Fruit fly (Drosophila melanogaster): ENCODE data around the gene CG14434.
A peak's percentile ranks its signal among the peaks of the same experiment; 100 is the strongest.

Gene CG14434

dm6 chrX:6862521-6863288, 4.3 kb downstream of the CG14434 start (continued):
- TF ChIP-seq scrt (GFP tag; optimal IDR thresholded peaks at IDR 0.05) (peak; percentile 34), exex (tag; optimal IDR thresholded peaks at IDR 0.05) (peak; percentile 34), Deaf1 (tag; optimal IDR thresholded peaks at IDR 0.05) (peak; percentile 99), CG4617 (GFP tag; optimal IDR thresholded peaks at IDR 0.05; ENCODE audit: borderline replicate concordance) (no peak), CG4424 (GFP tag; optimal IDR thresholded peaks at IDR 0.05) (no peak), cg (GFP tag; optimal IDR thresholded peaks at IDR 0.05) (peak; percentile 91), CG11456 (GFP tag; IDR thresholded peaks at IDR 0.05) (no peak), Hr3 (GFP tag; optimal IDR thresholded peaks at IDR 0.05) (no peak), Neu2 (GFP tag; optimal IDR thresholded peaks at IDR 0.05; ENCODE audit: borderline replicate concordance) (no peak), Jarid2 (GFP tag; optimal IDR thresholded peaks at IDR 0.05) (no peak), BtbVII (GFP tag; optimal IDR thresholded peaks at IDR 0.05) (no peak), Lim3 (GFP tag; IDR thresholded peaks at IDR 0.05) (no peak), CG10543 (GFP tag; optimal IDR thresholded peaks at IDR 0.05) (peak; percentile 72), sqz (GFP tag; optimal IDR thresholded peaks at IDR 0.05) (peak; percentile 98), sc (optimal IDR thresholded peaks at IDR 0.05) (no peak), sc (GFP tag; optimal IDR thresholded peaks at IDR 0.05) (no peak), usp (GFP tag; optimal IDR thresholded peaks at IDR 0.05) (no peak), zen (tag; optimal IDR thresholded peaks at IDR 0.05) (peak; percentile 0), CG17385 (GFP tag; optimal IDR thresholded peaks at IDR 0.05) (peak; percentile 88), CG12155 (GFP tag; optimal IDR thresholded peaks at IDR 0.05) (peak; percentile 86), ewg (GFP tag; optimal IDR thresholded peaks at IDR 0.05) (no peak), C15 (GFP tag; IDR thresholded peaks at IDR 0.05) (no peak), ro (GFP tag; IDR thresholded peaks at IDR 0.05) (no peak), CG5180 (GFP tag; optimal IDR thresholded peaks at IDR 0.05) (peak; percentile 68), CG13123 (GFP tag; optimal IDR thresholded peaks at IDR 0.05) (no peak), CG32767 (GFP tag; IDR thresholded peaks at IDR 0.05) (peak; percentile 37; the same call in 1 of the 2 replicates), eve (GFP tag; optimal IDR thresholded peaks at IDR 0.05) (no peak), CG10321 (GFP tag; IDR thresholded peaks at IDR 0.05) (peak; percentile 49; the same call in 1 of the 2 replicates), aop (GFP tag; IDR thresholded peaks at IDR 0.05) (no peak), CG14860 (GFP tag; IDR thresholded peaks at IDR 0.05; ENCODE audit: partially characterized antibody) (no peak), D19B (GFP tag; optimal IDR thresholded peaks at IDR 0.05) (no peak), tgo (GFP tag; IDR thresholded peaks at IDR 0.05) (no peak), Nf-YB (GFP tag; optimal IDR thresholded peaks at IDR 0.05) (no peak), mirr (GFP tag; optimal IDR thresholded peaks at IDR 0.05) (peak; percentile 49), GATAe (GFP tag; conservative IDR thresholded peaks at IDR 0.05) (0 out of 2 replicates have a peak, but pooled peaks have one; percentile 28), CG18476 (GFP tag; optimal IDR thresholded peaks at IDR 0.05) (no peak), pb (GFP tag; optimal IDR thresholded peaks at IDR 0.05) (no peak), zfh2 (GFP tag; optimal IDR thresholded peaks at IDR 0.05) (peak; percentile 89), prd (optimal IDR thresholded peaks at IDR 0.05) (no peak), prd (GFP tag; IDR thresholded peaks at IDR 0.05) (no peak), pros (GFP tag; optimal IDR thresholded peaks at IDR 0.05) (peak; percentile 89), CG10267 (tag; optimal IDR thresholded peaks at IDR 0.05) (no peak), NC2β (GFP tag; optimal IDR thresholded peaks at IDR 0.05) (no peak), Usf (GFP tag; optimal IDR thresholded peaks at IDR 0.05) (no peak), CG17361 (GFP tag; IDR thresholded peaks at IDR 0.05) (no peak), tll (GFP tag; optimal IDR thresholded peaks at IDR 0.05) (peak in 1 of 2 experiments; percentile 8), gce (GFP tag; IDR thresholded peaks at IDR 0.05) (0 out of 3 replicates have a peak, but pooled peaks have one; percentile 61), CG12104 (GFP tag; optimal IDR thresholded peaks at IDR 0.05) (no peak), Drgx (GFP tag; IDR thresholded peaks at IDR 0.05) (no peak), Oaz (GFP tag; IDR thresholded peaks at IDR 0.05) (no peak)
